Worm (Caenorhabditis elegans) whole organism, early embryonic: ENCODE measurements around the gene C32D5.7.

ENCODE experiments used
- aly-1 ChIP-seq: sonication (generic microtip); optimal IDR thresholded peaks from 2 replicates; lab custom pipeline; 2016; ENCODE audit warnings: missing genetic modification characterization, missing compliant biosample characterization
- ama-1 ChIP-seq: fragments of 150-350 bp; optimal IDR thresholded peaks from 2 replicates; lab custom pipeline; 2014
- flt-1 ChIP-seq: fragments of 200-800 bp; sonication (Bioruptor generic); IDR thresholded peaks from 2 replicates; pipeline ENCODE4 v1.3.6; 2022; ENCODE audit warnings: missing genetic modification characterization, missing compliant biosample characterization
- hmg-4 ChIP-seq: fragments of 200-800 bp; sonication (Bioruptor generic); optimal IDR thresholded peaks from 2 replicates; lab custom pipeline; 2018; ENCODE audit warnings: mild to moderate bottlenecking, missing genetic modification characterization, missing compliant biosample characterization
- tbx-37 ChIP-seq: fragments of 200-800 bp; sonication (Bioruptor generic); conservative IDR thresholded peaks from 2 replicates; pipeline ENCODE4 v1.3.6; 2022; ENCODE audit warnings: missing genetic modification reagents, missing genetic modification characterization, missing compliant biosample characterization
- tra-4 ChIP-seq: sonication (generic microtip); optimal IDR thresholded peaks from 2 replicates; lab custom pipeline; 2017; ENCODE audit warnings: missing genetic modification characterization, missing compliant biosample characterization

- TF ChIP-seq aly-1 (tag; lab: Kevin White, UChicago) = no peak
- TF ChIP-seq tbx-37 (GFP tag; lab: Robert Waterston, UW) = no peak
- TF ChIP-seq flt-1 = no peak
- TF ChIP-seq tra-4 (tag; lab: Kevin White, UChicago) = no peak
- no peak for TF ChIP-seq ama-1 (lab: Kevin White, UChicago)
- TF ChIP-seq hmg-4 (GFP tag; lab: Kevin White, UChicago) = no peak
Observed at ce11 chrII:6309198-6309597, 30.6 kb downstream of the C32D5.7 start, which contains the start of gene glb-10.
